Fruit fly (Drosophila melanogaster): Measurements from ENCODE around the gene CG5399.

- TF ChIP-seq fd96Ca (GFP tag; IDR thresholded peaks at IDR 0.05): no peak
- no peak for TF ChIP-seq Ets98B (GFP tag; IDR thresholded peaks at IDR 0.05)
Measured at dm6 chr3R:15731446-15731845, 36.4 kb downstream of the CG5399 start, which contains the start of gene CG34274.

Data from whole organism, pupa.